Fruit fly (Drosophila melanogaster) whole organism, embryonic: ENCODE data around the gene RhoGAP93B.
A peak's percentile ranks its signal among the peaks of the same experiment; 100 is the strongest.

Experiments used
- Abd-B ChIP-seq: fragments of 200-800 bp; sonication (Bioruptor generic); optimal IDR thresholded peaks from 2 replicates; lab custom pipeline; 2018; ENCODE audit warnings: missing biosample characterization, mild to moderate bottlenecking, missing genetic modification characterization, moderate library complexity
- Aef1 ChIP-seq: fragments of 200-800 bp; sonication (Bioruptor generic); IDR thresholded peaks from 3 replicates; pipeline ENCODE4 v1.3.6; 2022; ENCODE audit warnings: missing biosample characterization, missing genetic modification characterization
- Awh ChIP-seq: fragments of 200-800 bp; sonication (Bioruptor generic); IDR thresholded peaks from 2 replicates; pipeline ENCODE4, ENCODE4 v1.3.6; 2022; ENCODE audit warnings: missing biosample characterization, missing genetic modification characterization
- CG11560 ChIP-seq: fragments of 200-800 bp; sonication (Bioruptor generic); IDR thresholded peaks from 3 replicates; pipeline ENCODE4 v1.3.6; 2022; ENCODE audit warnings: missing biosample characterization, missing genetic modification characterization
- CG12659 ChIP-seq: fragments of 200-800 bp; sonication (Bioruptor generic); optimal IDR thresholded peaks from 3 replicates; lab custom pipeline; 2017; ENCODE audit warnings: mild to moderate bottlenecking, missing biosample characterization, missing genetic modification reagents, missing genetic modification characterization
- CG14014 ChIP-seq: fragments of 200-800 bp; sonication (Bioruptor generic); IDR thresholded peaks from 2 replicates; pipeline ENCODE4 v1.3.6; 2022; ENCODE audit warnings: missing biosample characterization, missing genetic modification characterization
- CG16863 ChIP-seq: fragments of 200-800 bp; sonication (Bioruptor generic); optimal IDR thresholded peaks from 3 replicates; lab custom pipeline; 2016; ENCODE audit warnings: missing biosample characterization, missing genetic modification characterization
- CG17361 ChIP-seq: fragments of 200-800 bp; sonication (Bioruptor generic); IDR thresholded peaks from 3 replicates; pipeline ENCODE4 v1.3.6; 2022; ENCODE audit warnings: missing biosample characterization, missing genetic modification characterization
- CG17912 ChIP-seq: fragments of 200-800 bp; sonication (Bioruptor generic); optimal IDR thresholded peaks from 2 replicates; lab custom pipeline; 2018; ENCODE audit warnings: missing biosample characterization, mild to moderate bottlenecking, missing genetic modification characterization
- CG1832 ChIP-seq: fragments of 200-800 bp; sonication (Bioruptor generic); optimal IDR thresholded peaks from 2 replicates; lab custom pipeline; 2017; ENCODE audit warnings: missing biosample characterization, mild to moderate bottlenecking, missing genetic modification characterization, inconsistent platforms
- CG30431 ChIP-seq: fragments of 200-800 bp; sonication (Bioruptor generic); optimal IDR thresholded peaks from 2 replicates; lab custom pipeline; 2017; ENCODE audit warnings: missing biosample characterization, missing genetic modification characterization
- CG6272 ChIP-seq: fragments of 200-800 bp; sonication (Bioruptor generic); IDR thresholded peaks from 2 replicates; pipeline ENCODE4 v1.3.6; 2022; ENCODE audit warnings: missing biosample characterization, missing genetic modification characterization
- CG7556 ChIP-seq: fragments of 200-800 bp; sonication (Bioruptor generic); optimal IDR thresholded peaks from 2 replicates; lab custom pipeline; 2017; ENCODE audit warnings: missing biosample characterization, mild to moderate bottlenecking, missing genetic modification characterization
- CG7786 ChIP-seq: fragments of 200-800 bp; sonication (Bioruptor generic); optimal IDR thresholded peaks from 2 replicates; lab custom pipeline; 2016; ENCODE audit warnings: missing biosample characterization, missing genetic modification characterization
- CG8359 ChIP-seq: fragments of 200-800 bp; sonication (Bioruptor generic); optimal IDR thresholded peaks from 2 replicates; lab custom pipeline; 2017; ENCODE audit warnings: missing biosample characterization, mild to moderate bottlenecking, missing genetic modification characterization, borderline replicate concordance
- CG9932 ChIP-seq: fragments of 200-800 bp; sonication (Bioruptor generic); IDR thresholded peaks from 2 replicates; pipeline ENCODE4 v1.3.6; 2022; ENCODE audit warnings: missing biosample characterization, missing genetic modification characterization
- Chrac-16 ChIP-seq: fragments of 200-800 bp; sonication (Bioruptor generic); optimal IDR thresholded peaks from 3 replicates; lab custom pipeline; 2016; ENCODE audit warnings: missing biosample characterization, missing genetic modification characterization
- D19B ChIP-seq: fragments of 200-800 bp; sonication (Bioruptor generic); optimal IDR thresholded peaks from 2 replicates; lab custom pipeline; 2017; ENCODE audit warnings: missing biosample characterization, mild to moderate bottlenecking, missing genetic modification characterization
- Dad ChIP-seq: fragments of 200-800 bp; sonication (Bioruptor generic); optimal IDR thresholded peaks from 3 replicates; lab custom pipeline; 2016; ENCODE audit warnings: missing biosample characterization, missing genetic modification characterization
- Dip3 ChIP-seq: fragments of 200-800 bp; sonication (Bioruptor generic); optimal IDR thresholded peaks from 3 replicates; lab custom pipeline; 2016; ENCODE audit warnings: missing biosample characterization, missing genetic modification characterization
- ERR ChIP-seq: fragments of 200-800 bp; sonication (Bioruptor generic); optimal IDR thresholded peaks from 2 replicates; lab custom pipeline; 2016; ENCODE audit warnings: missing biosample characterization, missing genetic modification characterization
- Gsc ChIP-seq: fragments of 200-800 bp; sonication (Bioruptor generic); IDR thresholded peaks from 2 replicates; pipeline ENCODE4 v1.3.6; 2022; ENCODE audit warnings: missing biosample characterization, missing genetic modification characterization
- Hand ChIP-seq: fragments of 200-800 bp; sonication (Bioruptor generic); optimal IDR thresholded peaks from 2 replicates; lab custom pipeline; 2017; ENCODE audit warnings: mild to moderate bottlenecking, missing biosample characterization, missing genetic modification reagents, missing genetic modification characterization
- Med ChIP-seq: fragments of 200-800 bp; sonication (Bioruptor generic); peaks from one replicate; lab custom pipeline; 2016; ENCODE audit warnings: missing biosample characterization, missing genetic modification characterization, mild to moderate bottlenecking, inconsistent platforms, moderate library complexity
- Myb ChIP-seq: fragments of 200-800 bp; sonication (Bioruptor generic); optimal IDR thresholded peaks from 2 replicates; lab custom pipeline; 2016; ENCODE audit warnings: missing biosample characterization, missing genetic modification characterization
- NfI ChIP-seq: fragments of 200-800 bp; sonication (Bioruptor generic); optimal IDR thresholded peaks from 3 replicates; lab custom pipeline; 2018; ENCODE audit warnings: missing biosample characterization, mild to moderate bottlenecking, missing genetic modification characterization, moderate library complexity
- Six4 ChIP-seq: fragments of 200-800 bp; sonication (Bioruptor generic); optimal IDR thresholded peaks from 2 replicates; lab custom pipeline; 2016; ENCODE audit warnings: missing biosample characterization, missing genetic modification characterization
- Taf1 ChIP-seq: fragments of 200-800 bp; sonication (Bioruptor generic); IDR thresholded peaks from 2 replicates; pipeline ENCODE4 v1.3.6; 2022; ENCODE audit warnings: missing biosample characterization, missing genetic modification characterization
- amos ChIP-seq: fragments of 200-800 bp; sonication (Bioruptor generic); IDR thresholded peaks from 2 replicates; pipeline ENCODE4 v1.3.6; 2022; ENCODE audit warnings: missing biosample characterization, missing genetic modification characterization; ENCODE audit not compliant: partially characterized antibody
- croc ChIP-seq: fragments of 200-800 bp; sonication (Bioruptor generic); conservative IDR thresholded peaks from 3 replicates; pipeline ENCODE4 v1.3.6; 2022; ENCODE audit warnings: missing biosample characterization, missing genetic modification characterization
- disco-r ChIP-seq: fragments of 200-800 bp; sonication (Bioruptor generic); optimal IDR thresholded peaks from 2 replicates; lab custom pipeline; 2016; ENCODE audit warnings: missing biosample characterization, missing genetic modification characterization
- dm ChIP-seq: fragments of 200-800 bp; sonication (Bioruptor generic); optimal IDR thresholded peaks from 3 replicates; lab custom pipeline; 2016; ENCODE audit warnings: missing biosample characterization, missing genetic modification characterization
- fu2 ChIP-seq: fragments of 200-800 bp; sonication (Bioruptor generic); optimal IDR thresholded peaks from 2 replicates; lab custom pipeline; 2016; ENCODE audit warnings: missing biosample characterization, missing genetic modification characterization
- ham ChIP-seq: fragments of 200-800 bp; sonication (Bioruptor generic); IDR thresholded peaks from 2 replicates; pipeline ENCODE4 v1.3.6; 2022; ENCODE audit warnings: missing biosample characterization, missing genetic modification characterization
- hth ChIP-seq: fragments of >200 bp; optimal IDR thresholded peaks from 2 replicates; lab custom pipeline; 2017; ENCODE audit warnings: inconsistent platforms
- jing ChIP-seq: fragments of 200-800 bp; sonication (Bioruptor generic); optimal IDR thresholded peaks from 2 replicates; lab custom pipeline; 2018; ENCODE audit warnings: missing biosample characterization, mild to moderate bottlenecking, missing genetic modification characterization
- lola ChIP-seq, 3 experiments: fragments of >200 bp in 2 of 3; fragments of 200-800 bp in 1 of 3; sonication (Bioruptor generic) in 1 of 3; optimal IDR thresholded peaks; 2 replicates each; lab custom pipeline; 2017 to 2019; ENCODE audit warnings: missing biosample characterization in 3 of 3, missing genetic modification characterization in 3 of 3, mild to moderate bottlenecking in 1 of 3, moderate library complexity in 1 of 3
- luna ChIP-seq: fragments of 200-800 bp; sonication (Bioruptor generic); optimal IDR thresholded peaks from 2 replicates; lab custom pipeline; 2016; ENCODE audit warnings: missing biosample characterization, missing genetic modification characterization
- nau ChIP-seq: fragments of 200-800 bp; sonication (Bioruptor generic); optimal IDR thresholded peaks from 3 replicates; lab custom pipeline; 2017; ENCODE audit warnings: missing biosample characterization, mild to moderate bottlenecking, missing genetic modification characterization, missing genetic modification reagents
- onecut ChIP-seq: fragments of 200-800 bp; sonication (Bioruptor generic); IDR thresholded peaks from 2 replicates; pipeline ENCODE4 v1.3.6; 2022; ENCODE audit warnings: missing biosample characterization, missing genetic modification characterization
- phol ChIP-seq: fragments of 200-800 bp; sonication (Bioruptor generic); optimal IDR thresholded peaks from 3 replicates; lab custom pipeline; 2018; ENCODE audit warnings: missing biosample characterization, mild to moderate bottlenecking, missing genetic modification characterization, moderate library complexity
- psq ChIP-seq: fragments of 200-800 bp; sonication (Bioruptor generic); optimal IDR thresholded peaks from 2 replicates; lab custom pipeline; 2017; ENCODE audit warnings: missing biosample characterization, missing genetic modification characterization
- repo ChIP-seq: fragments of 200-800 bp; sonication (Bioruptor generic); optimal IDR thresholded peaks from 2 replicates; lab custom pipeline; 2016; ENCODE audit warnings: missing biosample characterization, missing genetic modification characterization
- row ChIP-seq: fragments of 200-800 bp; sonication (Bioruptor generic); IDR thresholded peaks from 3 replicates; pipeline ENCODE4 v1.3.6; 2022; ENCODE audit warnings: missing biosample characterization, missing genetic modification characterization
- schlank ChIP-seq: fragments of 200-800 bp; sonication (Bioruptor generic); optimal IDR thresholded peaks from 2 replicates; lab custom pipeline; 2018; ENCODE audit warnings: missing biosample characterization, mild to moderate bottlenecking, missing genetic modification characterization
- scrt ChIP-seq: fragments of 200-800 bp; sonication (Bioruptor generic); optimal IDR thresholded peaks from 2 replicates; lab custom pipeline; 2018; ENCODE audit warnings: missing biosample characterization, mild to moderate bottlenecking, missing genetic modification characterization, moderate library complexity
- sob ChIP-seq: fragments of 200-800 bp; sonication (Bioruptor generic); IDR thresholded peaks from 2 replicates; pipeline ENCODE4 v1.3.6; 2022; ENCODE audit warnings: missing biosample characterization, missing genetic modification characterization
- tgo ChIP-seq: fragments of 200-800 bp; sonication (Bioruptor generic); IDR thresholded peaks from 3 replicates; pipeline ENCODE4 v1.3.6; 2022; ENCODE audit warnings: missing biosample characterization, missing genetic modification characterization
- tna ChIP-seq: fragments of 200-800 bp; sonication (Bioruptor generic); IDR thresholded peaks from 2 replicates; pipeline ENCODE4 v1.3.6; 2022; ENCODE audit warnings: missing biosample characterization, missing genetic modification characterization; ENCODE audit not compliant: partially characterized antibody
- ttk ChIP-seq: fragments of 200-800 bp; sonication (Bioruptor generic); IDR thresholded peaks from 2 replicates; pipeline ENCODE4 v2.1.2; 2022; ENCODE audit warnings: missing biosample characterization, missing genetic modification characterization
- zfh2 ChIP-seq: fragments of 200-800 bp; sonication (Bioruptor generic); optimal IDR thresholded peaks from 2 replicates; lab custom pipeline; 2016; ENCODE audit warnings: missing biosample characterization, missing genetic modification characterization

RhoGAP93B gene

dm6 chr3R:21138220-21138754 is 40.7 kb upstream of the RhoGAP93B start, which contains the start of gene meigo (continued):
- TF ChIP-seq psq (GFP tag; lab: Kevin White, UChicago), result no peak
- peak; percentile 51; the same call in 1 of the 2 replicates for TF ChIP-seq Taf1 (GFP tag; lab: Robert Waterston, UW)
- peak; percentile 54 for TF ChIP-seq CG16863
- TF ChIP-seq Awh (GFP tag; lab: Robert Waterston, UW), result no peak
- peak; percentile 84 for TF ChIP-seq CG17361 (GFP tag; lab: Robert Waterston, UW)
- peak; percentile 63 for TF ChIP-seq Dip3 (GFP tag; lab: Kevin White, UChicago)
- peak; percentile 58 for TF ChIP-seq Aef1 (GFP tag; lab: Robert Waterston, UW)
- no peak; the same call in 2 of the 3 replicates for TF ChIP-seq croc (GFP tag; lab: Robert Waterston, UW)
- no peak for TF ChIP-seq CG17912 (GFP tag; lab: Kevin White, UChicago)
- peak; percentile 87 for TF ChIP-seq CG12659 (GFP tag; lab: Kevin White, UChicago)
- TF ChIP-seq fu2 (GFP tag; lab: Kevin White, UChicago), result peak; percentile 53
- peak; percentile 91 for TF ChIP-seq Med
- no peak for TF ChIP-seq CG30431 (GFP tag; lab: Kevin White, UChicago)
- peak; percentile 9; the same call in 1 of the 2 replicates for TF ChIP-seq onecut (GFP tag; lab: Robert Waterston, UW)
- peak; percentile 66 for TF ChIP-seq tgo
- no peak for TF ChIP-seq jing (GFP tag; lab: Kevin White, UChicago)
- TF ChIP-seq amos, result peak; percentile 7; the same call in 1 of the 2 replicates
- TF ChIP-seq disco-r, result no peak
- TF ChIP-seq NfI, result peak; percentile 70
- no peak for TF ChIP-seq Gsc (GFP tag; lab: Robert Waterston, UW)
- peak; percentile 59 for TF ChIP-seq Chrac-16 (GFP tag; lab: Kevin White, UChicago)
- TF ChIP-seq ttk (GFP tag; lab: Robert Waterston, UW), result no peak
- TF ChIP-seq Abd-B (GFP tag; lab: Kevin White, UChicago), result peak; percentile 90
- TF ChIP-seq schlank (tag; lab: Kevin White, UChicago), result peak; percentile 17
- TF ChIP-seq dm, result peak; percentile 32
- peak; percentile 83; the same call in 2 of the 3 replicates for TF ChIP-seq CG11560 (tag; lab: Robert Waterston, UW)
- TF ChIP-seq Hand (GFP tag; lab: Kevin White, UChicago), result peak; percentile 20
- peak; percentile 62 for TF ChIP-seq CG7556
- no peak for TF ChIP-seq ham (GFP tag; lab: Robert Waterston, UW)
- TF ChIP-seq repo (GFP tag; lab: Kevin White, UChicago), result peak; percentile 46
- peak; percentile 37 for TF ChIP-seq ERR (GFP tag; lab: Kevin White, UChicago)
- TF ChIP-seq row, result peak; percentile 95
- peak; percentile 6 for TF ChIP-seq D19B (GFP tag; lab: Kevin White, UChicago)
- peak; percentile 77 for TF ChIP-seq sob (GFP tag; lab: Robert Waterston, UW)
- peak; percentile 65 for TF ChIP-seq CG6272 (GFP tag; lab: Robert Waterston, UW)
- peak in 1 of 3 experiments; percentile 61 for TF ChIP-seq lola (GFP tag; optimal IDR thresholded peaks at IDR 0.05; lab: Kevin White, UChicago)
- TF ChIP-seq CG1832 (GFP tag; lab: Kevin White, UChicago), result no peak
- TF ChIP-seq CG9932 (GFP tag; lab: Robert Waterston, UW), result peak; percentile 73
- no peak for TF ChIP-seq tna (GFP tag; lab: Robert Waterston, UW)
- no peak for TF ChIP-seq scrt (GFP tag; lab: Kevin White, UChicago)
- TF ChIP-seq Dad (GFP tag; lab: Kevin White, UChicago), result peak; percentile 25
- TF ChIP-seq phol (tag; lab: Kevin White, UChicago), result peak; percentile 81
- TF ChIP-seq luna, result no peak
- peak; percentile 69 for TF ChIP-seq zfh2 (GFP tag; lab: Kevin White, UChicago)
- no peak for TF ChIP-seq CG8359
- TF ChIP-seq CG7786 (GFP tag; lab: Kevin White, UChicago), result peak; percentile 46
- TF ChIP-seq Six4, result peak; percentile 46
- peak; percentile 59 for TF ChIP-seq CG14014 (GFP tag; lab: Robert Waterston, UW)
- no peak for TF ChIP-seq nau (GFP tag; lab: Kevin White, UChicago)
- TF ChIP-seq Myb (GFP tag; lab: Kevin White, UChicago), result peak; percentile 20
- TF ChIP-seq hth (lab: Kevin White, UChicago), result no peak
